Worm (Caenorhabditis elegans): ENCODE data around the gene clec-56.
A peak's percentile ranks its signal among the peaks of the same experiment; 100 is the strongest.

DNA sequence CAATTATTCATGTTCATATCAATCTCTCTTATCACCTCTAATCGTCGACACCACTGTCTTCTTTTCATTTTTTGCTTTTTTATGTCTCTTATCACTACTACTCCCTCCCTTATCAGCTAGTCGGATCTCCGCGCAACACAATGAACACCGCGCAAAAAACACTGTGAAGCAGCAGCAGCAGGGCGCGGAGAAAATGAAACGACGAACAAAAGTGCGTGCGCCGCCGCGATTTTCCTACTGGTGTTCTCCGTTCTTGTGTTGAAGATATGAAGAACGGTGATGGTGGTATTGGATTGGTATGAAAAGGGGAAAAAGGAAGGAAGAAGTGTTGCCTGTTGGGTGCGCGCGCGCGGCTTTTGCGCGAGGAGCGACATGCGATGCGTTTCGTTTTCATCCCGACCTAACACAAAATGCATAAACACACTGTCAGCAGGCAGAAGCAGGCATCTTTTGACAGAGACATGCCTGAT, 31.6 kb downstream of the clec-56 start:
- TF ChIP-seq ztf-11 (tag; optimal IDR thresholded peaks at IDR 0.05) (no peak), elt-3 (tag; optimal IDR thresholded peaks at IDR 0.05) (peak; percentile 14), pha-4 (tag; optimal IDR thresholded peaks at IDR 0.05) (no peak), snpc-4 (tag; optimal IDR thresholded peaks at IDR 0.05) (no peak), blmp-1 (tag; optimal IDR thresholded peaks at IDR 0.05) (no peak), unc-62 (GFP tag; optimal IDR thresholded peaks at IDR 0.05) (no peak), tbx-8 (GFP tag; optimal IDR thresholded peaks at IDR 0.05) (no peak), nhr-12 (tag; optimal IDR thresholded peaks at IDR 0.05) (no peak), lsy-2 (tag; optimal IDR thresholded peaks at IDR 0.05) (no peak), sptf-1 (tag; optimal IDR thresholded peaks at IDR 0.05) (peak; percentile 30), unc-39 (tag; optimal IDR thresholded peaks at IDR 0.05) (no peak), flh-1 (GFP tag; optimal IDR thresholded peaks at IDR 0.05) (no peak)

Data from whole organism, mixed stage, embryonic.